Worm (Caenorhabditis elegans) whole organism, midembryonic: ENCODE measurements around the gene C25H3.11.

Experiments
- cog-1 ChIP-seq: sonication (generic microtip); optimal IDR thresholded peaks from 2 replicates; lab custom pipeline; 2016; ENCODE audit warnings: missing genetic modification characterization, missing compliant biosample characterization
- flt-1 ChIP-seq: fragments of 200-800 bp; sonication (Bioruptor generic); IDR thresholded peaks from 2 replicates; pipeline ENCODE4 v1.3.6; 2022; ENCODE audit warnings: missing genetic modification characterization, missing compliant biosample characterization
- klf-2 ChIP-seq: fragments of 200-800 bp; sonication (Bioruptor generic); conservative IDR thresholded peaks from 2 replicates; pipeline ENCODE4 v1.3.6; 2022; ENCODE audit warnings: missing genetic modification reagents, missing genetic modification characterization, missing compliant biosample characterization
- med-1 ChIP-seq: sonication (generic microtip); optimal IDR thresholded peaks from 2 replicates; lab custom pipeline; 2017; ENCODE audit warnings: missing genetic modification characterization, mild to moderate bottlenecking, missing compliant biosample characterization, antibody characterized with exemption, missing genetic modification reagents; ENCODE audit not compliant: insufficient read depth
- ref-1 ChIP-seq: fragments of 200-800 bp; sonication (Bioruptor generic); conservative IDR thresholded peaks from 2 replicates; pipeline ENCODE4 v1.3.6; 2022; ENCODE audit warnings: missing genetic modification reagents, missing genetic modification characterization, missing compliant biosample characterization
- tab-1 ChIP-seq: fragments of 200-800 bp; sonication (Bioruptor generic); IDR thresholded peaks from 2 replicates; pipeline ENCODE4 v1.3.6; 2022; ENCODE audit warnings: missing genetic modification characterization, missing compliant biosample characterization
- ztf-23 ChIP-seq: fragments of 200-800 bp; sonication (Bioruptor generic); IDR thresholded peaks from 2 replicates; pipeline ENCODE4 v1.3.6; 2022; ENCODE audit warnings: missing genetic modification reagents, missing genetic modification characterization, missing compliant biosample characterization

DNA sequence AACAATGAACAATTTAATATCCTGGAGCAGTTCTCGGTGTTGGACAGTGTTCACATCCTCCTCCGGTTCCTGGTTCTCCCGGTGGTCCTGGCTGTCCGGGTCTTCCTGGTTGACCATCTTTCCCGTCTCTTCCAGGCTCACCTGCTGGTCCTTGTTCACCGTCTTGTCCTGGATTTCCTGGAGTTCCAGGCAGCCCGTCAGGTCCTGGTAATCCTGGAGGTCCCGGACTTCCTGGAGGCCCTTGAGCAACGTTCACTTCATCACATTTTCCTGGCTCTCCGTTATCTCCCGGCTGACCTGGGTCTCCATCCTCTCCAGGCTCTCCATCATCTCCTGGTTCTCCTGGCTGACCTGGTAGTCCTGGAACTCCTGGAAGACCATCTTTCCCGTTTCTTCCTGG lies 37.4 kb downstream of the C25H3.11 start:
- no peak for TF ChIP-seq klf-2 (GFP tag; lab: Robert Waterston, UW)
- no peak for TF ChIP-seq ztf-23 (GFP tag; lab: Robert Waterston, UW)
- no peak for TF ChIP-seq med-1 (GFP tag; lab: Kevin White, UChicago)
- no peak for TF ChIP-seq flt-1 (GFP tag; lab: Robert Waterston, UW)
- TF ChIP-seq ref-1 (GFP tag; lab: Robert Waterston, UW): no peak
- TF ChIP-seq cog-1 (tag; lab: Kevin White, UChicago): no peak
- no peak for TF ChIP-seq tab-1 (GFP tag; lab: Robert Waterston, UW)
